Fruit fly (Drosophila melanogaster): ENCODE data around the gene CG11449.

Gene CG11449

dm6 chr3L:22454368-22454767 lies at the start of gene CG11449:
Gene CG11449 (plus strand): TSS chr3L:22454373.
- no peak for TF ChIP-seq noc (tag; optimal IDR thresholded peaks at IDR 0.05)

- TF ChIP-seq noc (tag; optimal IDR thresholded peaks at IDR 0.05): no peak
These were observed 48.8 kb upstream of the CG11449 start for dm6 chr3L:22405366-22405765.

dm6 chr3L:22406649-22407048 lies 47.5 kb upstream of the CG11449 start:
- no peak for TF ChIP-seq noc (tag; optimal IDR thresholded peaks at IDR 0.05)

- peak; percentile 46 for TF ChIP-seq noc (tag; optimal IDR thresholded peaks at IDR 0.05)
These were observed 46.3 kb upstream of the CG11449 start, which contains the start of gene Ten-m for dm6 chr3L:22407590-22408485. Gene Ten-m (minus strand): TSS chr3L:22407863.

- no peak for TF ChIP-seq noc (tag; optimal IDR thresholded peaks at IDR 0.05)
These were observed 38.1 kb upstream of the CG11449 start for dm6 chr3L:22416108-22416507.

dm6 chr3L:22420603-22421308 lies 33.4 kb upstream of the CG11449 start:
- TF ChIP-seq noc (tag; optimal IDR thresholded peaks at IDR 0.05): no peak

- TF ChIP-seq noc (tag; optimal IDR thresholded peaks at IDR 0.05): no peak
These were observed 29.5 kb upstream of the CG11449 start for dm6 chr3L:22424711-22425110.

- TF ChIP-seq noc (tag; optimal IDR thresholded peaks at IDR 0.05): no peak
These were observed 17.1 kb upstream of the CG11449 start for dm6 chr3L:22437111-22437510.

- TF ChIP-seq noc (tag; optimal IDR thresholded peaks at IDR 0.05): no peak
These were observed 1.8 kb downstream of the CG11449 start for dm6 chr3L:22455953-22456488.

- no peak for TF ChIP-seq noc (tag; optimal IDR thresholded peaks at IDR 0.05)
These were observed 4.1 kb downstream of the CG11449 start for dm6 chr3L:22458271-22458670.

dm6 chr3L:22458898-22459524 lies 4.8 kb downstream of the CG11449 start:
- no peak for TF ChIP-seq noc (tag; optimal IDR thresholded peaks at IDR 0.05)

- TF ChIP-seq noc (tag; optimal IDR thresholded peaks at IDR 0.05): no peak
These were observed 6.3 kb downstream of the CG11449 start for dm6 chr3L:22460428-22460827.

dm6 chr3L:22460918-22461634 lies 6.9 kb downstream of the CG11449 start, which contains the start of gene laza:
Gene laza (minus strand): TSS chr3L:22461131.
- no peak for TF ChIP-seq noc (tag; optimal IDR thresholded peaks at IDR 0.05)

dm6 chr3L:22463412-22463811 lies 9.2 kb downstream of the CG11449 start:
- no peak for TF ChIP-seq noc (tag; optimal IDR thresholded peaks at IDR 0.05)
